Fruit fly (Drosophila melanogaster) whole organism, embryonic: ENCODE data around the gene GramD1B.

Experiments used
- Adf1 ChIP-seq: fragments of 200-800 bp; sonication (Bioruptor generic); IDR thresholded peaks from 2 replicates; pipeline ENCODE4 v1.3.6; 2022; ENCODE audit warnings: missing biosample characterization, missing genetic modification characterization
- Aef1 ChIP-seq: fragments of 200-800 bp; sonication (Bioruptor generic); IDR thresholded peaks from 3 replicates; pipeline ENCODE4 v1.3.6; 2022; ENCODE audit warnings: missing biosample characterization, missing genetic modification characterization
- Atf6 ChIP-seq: fragments of 200-800 bp; sonication (Bioruptor generic); IDR thresholded peaks from 2 replicates; pipeline ENCODE4 v1.3.6; 2022; ENCODE audit warnings: missing biosample characterization, missing genetic modification characterization
- Bdp1 ChIP-seq: fragments of 200-800 bp; sonication (Bioruptor generic); optimal IDR thresholded peaks from 3 replicates; lab custom pipeline; 2016; ENCODE audit warnings: missing biosample characterization, missing genetic modification characterization
- C15 ChIP-seq: fragments of 200-800 bp; sonication (Bioruptor generic); IDR thresholded peaks from 3 replicates; pipeline ENCODE4 v1.3.6; 2022; ENCODE audit warnings: missing biosample characterization, missing genetic modification characterization
- CG10543 ChIP-seq: fragments of 200-800 bp; sonication (Bioruptor generic); optimal IDR thresholded peaks from 3 replicates; lab custom pipeline; 2017; ENCODE audit warnings: missing biosample characterization, mild to moderate bottlenecking, missing genetic modification characterization, moderate library complexity
- CG12299 ChIP-seq: fragments of 200-800 bp; sonication (Bioruptor generic); optimal IDR thresholded peaks from 2 replicates; lab custom pipeline; 2018; ENCODE audit warnings: missing biosample characterization, mild to moderate bottlenecking, missing genetic modification characterization
- CG13287 ChIP-seq: fragments of 200-800 bp; sonication (Bioruptor generic); IDR thresholded peaks from 2 replicates; pipeline ENCODE4 v1.3.6; 2022; ENCODE audit warnings: missing biosample characterization, missing genetic modification characterization; ENCODE audit not compliant: partially characterized antibody
- CG16813 ChIP-seq: fragments of 200-800 bp; sonication (Bioruptor generic); IDR thresholded peaks from 3 replicates; pipeline ENCODE4 v1.3.6; 2022; ENCODE audit warnings: missing biosample characterization, missing genetic modification characterization; ENCODE audit not compliant: partially characterized antibody
- CG31224 ChIP-seq: fragments of 200-800 bp; sonication (Bioruptor generic); IDR thresholded peaks from 2 replicates; pipeline ENCODE4 v1.3.6; 2022; ENCODE audit warnings: missing biosample characterization, missing genetic modification characterization
- CG3163 ChIP-seq: fragments of 200-800 bp; sonication (Bioruptor generic); optimal IDR thresholded peaks from 3 replicates; lab custom pipeline; 2016; ENCODE audit warnings: missing biosample characterization, missing genetic modification characterization
- CG32767 ChIP-seq: fragments of 200-800 bp; sonication (Bioruptor generic); IDR thresholded peaks from 2 replicates; pipeline ENCODE4 v1.3.6; 2022; ENCODE audit warnings: missing biosample characterization, missing genetic modification characterization
- CG4707 ChIP-seq: fragments of 200-800 bp; sonication (Bioruptor generic); optimal IDR thresholded peaks from 2 replicates; lab custom pipeline; 2018; ENCODE audit warnings: missing biosample characterization, mild to moderate bottlenecking, missing genetic modification characterization, moderate library complexity
- CG5180 ChIP-seq: fragments of 200-800 bp; sonication (Bioruptor generic); optimal IDR thresholded peaks from 3 replicates; lab custom pipeline; 2017; ENCODE audit warnings: missing biosample characterization, missing genetic modification characterization, mild to moderate bottlenecking, moderate library complexity, missing genetic modification reagents
- CG8388 ChIP-seq: fragments of 200-800 bp; sonication (Bioruptor generic); optimal IDR thresholded peaks from 2 replicates; lab custom pipeline; 2019; ENCODE audit warnings: missing biosample characterization, mild to moderate bottlenecking, missing genetic modification characterization, moderate library complexity
- CG9817 ChIP-seq: fragments of 200-800 bp; sonication (Bioruptor generic); optimal IDR thresholded peaks from 2 replicates; lab custom pipeline; 2018; ENCODE audit warnings: missing biosample characterization, mild to moderate bottlenecking, missing genetic modification characterization, moderate library complexity
- GATAe ChIP-seq: fragments of 200-800 bp; sonication (Bioruptor generic); conservative IDR thresholded peaks from 2 replicates; pipeline ENCODE4 v1.3.6; 2022; ENCODE audit warnings: missing biosample characterization, missing genetic modification characterization
- Hey ChIP-seq: fragments of 200-800 bp; sonication (Bioruptor generic); optimal IDR thresholded peaks from 3 replicates; lab custom pipeline; 2018; ENCODE audit warnings: missing biosample characterization, mild to moderate bottlenecking, missing genetic modification characterization
- Hmx ChIP-seq: fragments of 200-800 bp; sonication (Bioruptor generic); optimal IDR thresholded peaks from 2 replicates; lab custom pipeline; 2016; ENCODE audit warnings: missing biosample characterization, missing genetic modification characterization
- Hr78 ChIP-seq, 2 experiments: fragments of 200-800 bp in 1 of 2; fragments of >200 bp in 1 of 2; sonication (Bioruptor generic) in 1 of 2; optimal IDR thresholded peaks; 2 replicates each; lab custom pipeline; 2017 to 2019; ENCODE audit warnings: missing biosample characterization in 2 of 2, missing genetic modification characterization in 2 of 2, mild to moderate bottlenecking in 1 of 2, moderate library complexity in 1 of 2
- Kr ChIP-seq: fragments of 200-800 bp; sonication (Bioruptor generic); optimal IDR thresholded peaks from 2 replicates; lab custom pipeline; 2017; ENCODE audit warnings: missing biosample characterization, mild to moderate bottlenecking, missing genetic modification characterization
- Lpt ChIP-seq: fragments of >200 bp; optimal IDR thresholded peaks from 2 replicates; lab custom pipeline; 2018; ENCODE audit warnings: missing biosample characterization, missing genetic modification characterization
- Myb ChIP-seq: fragments of 200-800 bp; sonication (Bioruptor generic); optimal IDR thresholded peaks from 2 replicates; lab custom pipeline; 2016; ENCODE audit warnings: missing biosample characterization, missing genetic modification characterization
- Nf-YC ChIP-seq: fragments of 200-800 bp; optimal IDR thresholded peaks from 3 replicates; lab custom pipeline; 2019; ENCODE audit warnings: missing biosample characterization, mild to moderate bottlenecking, missing genetic modification characterization, moderate library complexity
- Oli ChIP-seq: fragments of 200-800 bp; sonication (Bioruptor generic); optimal IDR thresholded peaks from 2 replicates; lab custom pipeline; 2018; ENCODE audit warnings: missing biosample characterization, mild to moderate bottlenecking, missing genetic modification characterization, moderate library complexity
- Pdp1 ChIP-seq, 2 experiments: fragments of 200-800 bp; sonication (Bioruptor generic); optimal IDR thresholded peaks; 3 replicates each; lab custom pipeline; 2016; ENCODE audit warnings: missing biosample characterization in 2 of 2, missing genetic modification characterization in 2 of 2, mild to moderate bottlenecking in 1 of 2, moderate library complexity in 1 of 2
- Sin3A ChIP-seq: fragments of >200 bp; optimal IDR thresholded peaks from 2 replicates; lab custom pipeline; 2018
- Tbp ChIP-seq: fragments of >200 bp; optimal IDR thresholded peaks from 2 replicates; lab custom pipeline; 2018; ENCODE audit warnings: missing biosample characterization, missing genetic modification characterization
- ase ChIP-seq: fragments of 200-800 bp; sonication (Bioruptor generic); IDR thresholded peaks from 3 replicates; pipeline ENCODE4 v1.3.6; 2022; ENCODE audit warnings: missing biosample characterization, missing genetic modification characterization
- ash1 ChIP-seq: fragments of 200-800 bp; sonication (Bioruptor generic); optimal IDR thresholded peaks from 2 replicates; lab custom pipeline; 2018; ENCODE audit warnings: missing biosample characterization, mild to moderate bottlenecking, missing genetic modification characterization
- chm ChIP-seq: fragments of 200-800 bp; sonication (Bioruptor generic); IDR thresholded peaks from 2 replicates; pipeline ENCODE4 v1.3.6; 2022; ENCODE audit warnings: missing biosample characterization, missing genetic modification characterization
- dmrt99B ChIP-seq: fragments of 200-800 bp; sonication (Bioruptor generic); optimal IDR thresholded peaks from 2 replicates; lab custom pipeline; 2018; ENCODE audit warnings: missing biosample characterization, mild to moderate bottlenecking, missing genetic modification characterization, moderate library complexity
- esg ChIP-seq: fragments of 200-800 bp; sonication (Bioruptor generic); conservative IDR thresholded peaks from 2 replicates; pipeline ENCODE4 v1.3.6; 2022; ENCODE audit warnings: missing biosample characterization, missing genetic modification characterization
- ewg ChIP-seq: fragments of 200-800 bp; sonication (Bioruptor generic); optimal IDR thresholded peaks from 3 replicates; lab custom pipeline; 2017; ENCODE audit warnings: mild to moderate bottlenecking, missing biosample characterization, missing genetic modification reagents, missing genetic modification characterization
- grn ChIP-seq: fragments of 200-800 bp; sonication (Bioruptor generic); optimal IDR thresholded peaks from 3 replicates; lab custom pipeline; 2017; ENCODE audit warnings: missing biosample characterization, missing genetic modification characterization
- gsb-n ChIP-seq: fragments of 200-800 bp; sonication (Bioruptor generic); optimal IDR thresholded peaks from 3 replicates; lab custom pipeline; 2018; ENCODE audit warnings: missing biosample characterization, mild to moderate bottlenecking, missing genetic modification characterization
- lilli ChIP-seq: fragments of 200-800 bp; sonication (Bioruptor generic); optimal IDR thresholded peaks from 3 replicates; lab custom pipeline; 2016; ENCODE audit warnings: missing biosample characterization, missing genetic modification characterization
- nau ChIP-seq: fragments of 200-800 bp; sonication (Bioruptor generic); optimal IDR thresholded peaks from 3 replicates; lab custom pipeline; 2017; ENCODE audit warnings: missing biosample characterization, mild to moderate bottlenecking, missing genetic modification characterization, missing genetic modification reagents
- pum ChIP-seq: fragments of 200-800 bp; sonication (Bioruptor generic); optimal IDR thresholded peaks from 2 replicates; lab custom pipeline; 2016; ENCODE audit warnings: missing biosample characterization, missing genetic modification characterization
- sd ChIP-seq: fragments of 200-800 bp; sonication (Bioruptor generic); optimal IDR thresholded peaks from 3 replicates; lab custom pipeline; 2018; ENCODE audit warnings: missing biosample characterization, mild to moderate bottlenecking, missing genetic modification characterization, moderate library complexity
- slbo ChIP-seq: fragments of 200-800 bp; sonication (Bioruptor generic); IDR thresholded peaks from 2 replicates; pipeline ENCODE4 v1.3.6; 2022; ENCODE audit warnings: missing biosample characterization, missing genetic modification characterization
- stwl ChIP-seq: fragments of 200-800 bp; sonication (Bioruptor generic); optimal IDR thresholded peaks from 3 replicates; lab custom pipeline; 2018; ENCODE audit warnings: missing biosample characterization, mild to moderate bottlenecking, missing genetic modification characterization, moderate library complexity
- sug ChIP-seq: fragments of 200-800 bp; optimal IDR thresholded peaks from 2 replicates; lab custom pipeline; 2019; ENCODE audit warnings: missing biosample characterization, mild to moderate bottlenecking, missing genetic modification characterization, moderate library complexity
- toy ChIP-seq: fragments of 200-800 bp; sonication (Bioruptor generic); IDR thresholded peaks from 2 replicates; pipeline ENCODE4 v1.3.6; 2022; ENCODE audit warnings: missing biosample characterization, missing genetic modification characterization
- trh ChIP-seq: fragments of 200-800 bp; sonication (Bioruptor generic); optimal IDR thresholded peaks from 2 replicates; lab custom pipeline; 2016; ENCODE audit warnings: missing biosample characterization, missing genetic modification characterization
- ttk ChIP-seq: fragments of 200-800 bp; sonication (Bioruptor generic); IDR thresholded peaks from 2 replicates; pipeline ENCODE4 v2.1.2; 2022; ENCODE audit warnings: missing biosample characterization, missing genetic modification characterization
- usp ChIP-seq: fragments of >200 bp; optimal IDR thresholded peaks from 2 replicates; lab custom pipeline; 2017; ENCODE audit warnings: missing biosample characterization, missing genetic modification characterization
- zen ChIP-seq: fragments of 200-800 bp; sonication (Bioruptor generic); optimal IDR thresholded peaks from 3 replicates; lab custom pipeline; 2018; ENCODE audit warnings: missing biosample characterization, mild to moderate bottlenecking, missing genetic modification characterization, moderate library complexity
- zen2 ChIP-seq: fragments of 200-800 bp; sonication (Bioruptor generic); IDR thresholded peaks from 3 replicates; pipeline ENCODE4 v1.3.6; 2022; ENCODE audit warnings: missing biosample characterization, missing genetic modification characterization; ENCODE audit not compliant: partially characterized antibody

The GramD1B gene

DNA sequence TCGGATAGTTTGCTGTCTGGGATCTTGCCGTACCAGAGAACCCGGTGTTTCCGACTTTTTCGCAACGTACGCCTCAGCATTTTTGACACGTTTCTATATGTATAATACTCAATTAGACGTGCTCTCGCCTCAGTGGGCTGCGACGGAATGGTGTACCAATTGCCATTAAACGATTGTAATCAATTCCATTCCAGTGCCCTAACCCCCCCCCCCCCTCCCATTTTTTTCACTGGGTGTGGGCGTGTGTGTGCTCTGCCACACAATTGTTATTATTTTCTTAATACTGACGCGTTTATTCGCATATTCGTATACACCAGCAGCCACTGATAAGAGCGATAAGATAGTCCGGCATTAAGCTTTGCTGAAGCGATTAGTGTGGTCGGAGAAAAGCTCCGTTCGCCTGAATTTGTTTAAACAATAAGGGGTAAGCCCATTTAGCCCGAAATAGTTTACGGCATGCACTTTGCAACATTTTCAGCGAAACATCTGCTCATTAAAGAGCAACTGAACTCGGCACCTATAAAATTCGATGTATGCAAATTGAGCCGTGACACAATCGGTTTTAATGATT is 4.0 kb downstream of the GramD1B start (continued):
- TF ChIP-seq grn (GFP tag; lab: Kevin White, UChicago), result peak; percentile 72
- TF ChIP-seq dmrt99B (tag; lab: Kevin White, UChicago), result no peak
- TF ChIP-seq CG3163 (GFP tag; lab: Kevin White, UChicago), result no peak
- TF ChIP-seq sug (tag; lab: Kevin White, UChicago), result peak; percentile 85
- TF ChIP-seq Nf-YC (tag; lab: Kevin White, UChicago), result no peak
- no peak for TF ChIP-seq trh (GFP tag; lab: Kevin White, UChicago)
- no peak for TF ChIP-seq pum (GFP tag; lab: Kevin White, UChicago)
- TF ChIP-seq Pdp1 (GFP tag; optimal IDR thresholded peaks at IDR 0.05; lab: Kevin White, UChicago), result no peak
- TF ChIP-seq ewg (GFP tag; lab: Kevin White, UChicago), result no peak
- no peak for TF ChIP-seq Oli
- TF ChIP-seq Myb (GFP tag; lab: Kevin White, UChicago), result no peak
- TF ChIP-seq Lpt (GFP tag; lab: Kevin White, UChicago), result no peak
- no peak for TF ChIP-seq Atf6 (GFP tag; lab: Robert Waterston, UW)
- TF ChIP-seq CG12299 (tag; lab: Kevin White, UChicago), result no peak
- TF ChIP-seq sd, result peak; percentile 69
- no peak for TF ChIP-seq CG16813 (GFP tag; lab: Robert Waterston, UW)
- no peak for TF ChIP-seq Tbp
- TF ChIP-seq CG32767 (GFP tag; lab: Robert Waterston, UW), result no peak
- peak; percentile 22 for TF ChIP-seq CG5180

- TF ChIP-seq C15 (GFP tag; lab: Robert Waterston, UW) (no peak), Hr78 (GFP tag; optimal IDR thresholded peaks at IDR 0.05; lab: Kevin White, UChicago) (no peak), gsb-n (tag; lab: Kevin White, UChicago) (no peak), CG4707 (GFP tag; lab: Kevin White, UChicago) (no peak), Hey (tag; lab: Kevin White, UChicago) (no peak), nau (GFP tag; lab: Kevin White, UChicago) (no peak), CG9817 (tag; lab: Kevin White, UChicago) (no peak), Bdp1 (GFP tag; lab: Kevin White, UChicago) (no peak), ttk (GFP tag; lab: Robert Waterston, UW) (no peak), CG8388 (GFP tag; lab: Kevin White, UChicago) (no peak), CG13287 (GFP tag; lab: Robert Waterston, UW) (no peak), ash1 (GFP tag; lab: Kevin White, UChicago) (no peak), Kr (GFP tag; lab: Kevin White, UChicago) (no peak), CG12299 (tag; lab: Kevin White, UChicago) (no peak), lilli (GFP tag; lab: Kevin White, UChicago) (no peak), CG31224 (GFP tag; lab: Robert Waterston, UW) (no peak)
Measured at dm6 chr2L:3368425-3368824, 4.7 kb downstream of the GramD1B start.

- TF ChIP-seq Hmx (GFP tag; lab: Kevin White, UChicago) (no peak), CG10543 (GFP tag; lab: Kevin White, UChicago) (peak; percentile 38), esg (no peak), stwl (no peak), ase (GFP tag; lab: Robert Waterston, UW) (no peak), Sin3A (no peak), zen2 (GFP tag; lab: Robert Waterston, UW) (no peak), Adf1 (GFP tag; lab: Robert Waterston, UW) (peak; percentile 21; the same call in 1 of the 2 replicates), toy (no peak), usp (GFP tag; lab: Kevin White, UChicago) (no peak), GATAe (GFP tag; lab: Robert Waterston, UW) (peak; percentile 79), slbo (GFP tag; lab: Robert Waterston, UW) (no peak), chm (GFP tag; lab: Robert Waterston, UW) (no peak), zen (no peak), Aef1 (no peak)
Measured at dm6 chr2L:3366043-3366679, 7.0 kb downstream of the GramD1B start.
